Worm (Caenorhabditis elegans) whole organism, L1 larva: Measurements from ENCODE around the gene F22E5.2.

Source experiments
- ces-1 ChIP-seq: fragments of 150-350 bp; optimal IDR thresholded peaks from 2 replicates; lab custom pipeline; 2014; ENCODE audit warnings: missing biosample characterization, missing genetic modification reagents, missing genetic modification characterization
- elt-3 ChIP-seq, 6 experiments: fragments of 150-350 bp in 1 of 6; sonication (generic microtip); optimal IDR thresholded peaks; 2 replicates each; lab custom pipeline; 2017 to 2018; ENCODE audit warnings: missing biosample characterization in 6 of 6, missing genetic modification characterization in 6 of 6, inconsistent platforms in 1 of 6
- nhr-90 ChIP-seq: sonication (generic microtip); optimal IDR thresholded peaks from 2 replicates; lab custom pipeline; 2016; ENCODE audit warnings: mild to moderate bottlenecking, missing genetic modification characterization, missing compliant biosample characterization; ENCODE audit not compliant: poor library complexity
- zag-1 ChIP-seq: fragments of 150-350 bp; optimal IDR thresholded peaks from 2 replicates; lab custom pipeline; 2014; ENCODE audit warnings: missing biosample characterization, missing genetic modification characterization
- ztf-4 ChIP-seq: fragments of 150-350 bp; optimal IDR thresholded peaks from 2 replicates; lab custom pipeline; 2014; ENCODE audit warnings: missing biosample characterization, missing genetic modification characterization

ce11 chrII:2684208-2684607, 19.0 kb downstream of the F22E5.2 start, which contains the start of gene ceh-87:
- no peak for TF ChIP-seq elt-3 (tag; optimal IDR thresholded peaks at IDR 0.05; lab: Kevin White, UChicago)
- no peak for TF ChIP-seq nhr-90 (tag; lab: Kevin White, UChicago)
- TF ChIP-seq zag-1, result no peak
- TF ChIP-seq ztf-4 (tag; lab: Kevin White, UChicago), result no peak
- no peak for TF ChIP-seq ces-1 (GFP tag; lab: Kevin White, UChicago)
